Worm (Caenorhabditis elegans) whole organism, L2 larva: ENCODE results near the gene lgc-57.

Experiments
- dmd-4 ChIP-seq: sonication (generic microtip); optimal IDR thresholded peaks from 2 replicates; lab custom pipeline; 2017; ENCODE audit warnings: missing biosample characterization, missing genetic modification characterization
- egl-27 ChIP-seq: sonication (generic microtip); optimal IDR thresholded peaks from 3 replicates; lab custom pipeline; 2017; ENCODE audit warnings: missing biosample characterization, missing genetic modification reagents, missing genetic modification characterization
- lin-13 ChIP-seq: fragments of 150-350 bp; optimal IDR thresholded peaks from 2 replicates; lab custom pipeline; 2014; ENCODE audit warnings: missing biosample characterization, missing genetic modification reagents, missing genetic modification characterization
- lsy-2 ChIP-seq, 2 experiments: fragments of 150-350 bp in 1 of 2; sonication (generic microtip) in 1 of 2; optimal IDR thresholded peaks; 2 replicates each; lab custom pipeline; 2014 to 2017; ENCODE audit warnings: missing biosample characterization in 2 of 2, missing genetic modification characterization in 2 of 2
- nhr-11 ChIP-seq: fragments of 150-350 bp; optimal IDR thresholded peaks from 2 replicates; lab custom pipeline; 2014; ENCODE audit warnings: missing biosample characterization, missing genetic modification characterization
- nhr-12 ChIP-seq: fragments of 150-350 bp; optimal IDR thresholded peaks from 2 replicates; lab custom pipeline; 2014; ENCODE audit warnings: missing biosample characterization, missing genetic modification characterization
- snpc-4 ChIP-seq: fragments of 150-350 bp; optimal IDR thresholded peaks from 2 replicates; lab custom pipeline; 2014; ENCODE audit warnings: missing biosample characterization, missing genetic modification characterization
- unc-39 ChIP-seq: fragments of 150-350 bp; optimal IDR thresholded peaks from 2 replicates; lab custom pipeline; 2014; ENCODE audit warnings: missing biosample characterization, missing genetic modification characterization
- unc-55 ChIP-seq: fragments of 150-350 bp; sonication (generic microtip); optimal IDR thresholded peaks from 3 replicates; lab custom pipeline; 2014; ENCODE audit warnings: missing biosample characterization, missing genetic modification reagents, missing genetic modification characterization
- ztf-4 ChIP-seq: fragments of 150-350 bp; optimal IDR thresholded peaks from 2 replicates; lab custom pipeline; 2014; ENCODE audit warnings: missing biosample characterization, missing genetic modification characterization

ce11 chrII:10744801-10745200, 50.0 kb downstream of the lgc-57 start:
- TF ChIP-seq lin-13 (GFP tag; lab: Kevin White, UChicago): no peak
- no peak for TF ChIP-seq snpc-4 (tag; lab: Kevin White, UChicago)
- no peak for TF ChIP-seq dmd-4 (tag; lab: Kevin White, UChicago)
- TF ChIP-seq unc-55 (GFP tag; lab: Kevin White, UChicago): peak; percentile 73
- no peak for TF ChIP-seq ztf-4 (tag; lab: Kevin White, UChicago)
- TF ChIP-seq unc-39 (tag; lab: Kevin White, UChicago): no peak
- TF ChIP-seq nhr-12 (tag; lab: Kevin White, UChicago): no peak
- TF ChIP-seq nhr-11 (tag; lab: Kevin White, UChicago): no peak
- TF ChIP-seq lsy-2 (tag; optimal IDR thresholded peaks at IDR 0.05; lab: Kevin White, UChicago): peak in 1 of 2 experiments; percentile 14
- TF ChIP-seq egl-27 (tag; lab: Kevin White, UChicago): no peak
